Worm (Caenorhabditis elegans) whole organism, mixed stage, embryonic: Measurements from ENCODE around the gene rars-1.

ENCODE experiments used
- M03D4.4 ChIP-seq: sonication (generic microtip); optimal IDR thresholded peaks from 2 replicates; lab custom pipeline; 2017; ENCODE audit warnings: mild to moderate bottlenecking, missing genetic modification characterization, missing compliant biosample characterization
- bed-3 ChIP-seq: fragments of 200-800 bp; sonication (Bioruptor generic); optimal IDR thresholded peaks from 3 replicates; lab custom pipeline; 2018; ENCODE audit warnings: mild to moderate bottlenecking, missing genetic modification characterization, moderate library complexity, missing compliant biosample characterization
- blmp-1 ChIP-seq: fragments of 150-350 bp; optimal IDR thresholded peaks from 2 replicates; lab custom pipeline; 2014; ENCODE audit warnings: missing biosample characterization, missing genetic modification characterization
- ceh-39 ChIP-seq: fragments of 150-350 bp; optimal IDR thresholded peaks from 2 replicates; lab custom pipeline; 2014; ENCODE audit warnings: missing biosample characterization, missing genetic modification characterization
- ceh-43 ChIP-seq: fragments of 200-800 bp; sonication (Bioruptor generic); optimal IDR thresholded peaks from 2 replicates; lab custom pipeline; 2018; ENCODE audit warnings: mild to moderate bottlenecking, missing genetic modification characterization, moderate library complexity, missing compliant biosample characterization
- ceh-83 ChIP-seq: fragments of 200-800 bp; sonication (Bioruptor generic); optimal IDR thresholded peaks from 2 replicates; lab custom pipeline; 2018; ENCODE audit warnings: mild to moderate bottlenecking, missing genetic modification characterization, missing compliant biosample characterization
- ces-1 ChIP-seq: fragments of 150-350 bp; optimal IDR thresholded peaks from 2 replicates; lab custom pipeline; 2014; ENCODE audit warnings: missing biosample characterization, missing genetic modification reagents, missing genetic modification characterization
- drap-1 ChIP-seq: fragments of 200-800 bp; sonication (Bioruptor generic); optimal IDR thresholded peaks from 3 replicates; lab custom pipeline; 2018; ENCODE audit warnings: mild to moderate bottlenecking, missing genetic modification characterization, missing compliant biosample characterization
- elt-1 ChIP-seq: sonication (generic microtip); optimal IDR thresholded peaks from 2 replicates; lab custom pipeline; 2017; ENCODE audit warnings: missing genetic modification characterization, mild to moderate bottlenecking, missing compliant biosample characterization, antibody characterized with exemption, moderate library complexity, borderline replicate concordance; ENCODE audit not compliant: insufficient read depth
- elt-3 ChIP-seq: fragments of 150-350 bp; optimal IDR thresholded peaks from 2 replicates; lab custom pipeline; 2014; ENCODE audit warnings: missing biosample characterization, missing genetic modification characterization
- flh-1 ChIP-seq: fragments of 200-800 bp; sonication (Bioruptor generic); optimal IDR thresholded peaks from 2 replicates; lab custom pipeline; 2018; ENCODE audit warnings: mild to moderate bottlenecking, missing genetic modification characterization, moderate library complexity, missing compliant biosample characterization
- lin-13 ChIP-seq: fragments of 150-350 bp; optimal IDR thresholded peaks from 2 replicates; lab custom pipeline; 2014; ENCODE audit warnings: missing biosample characterization, missing genetic modification characterization
- lin-32 ChIP-seq: fragments of 200-800 bp; sonication (Bioruptor generic); optimal IDR thresholded peaks from 2 replicates; lab custom pipeline; 2018; ENCODE audit warnings: mild to moderate bottlenecking, missing genetic modification characterization, missing compliant biosample characterization
- lsy-2 ChIP-seq: fragments of 150-350 bp; optimal IDR thresholded peaks from 2 replicates; lab custom pipeline; 2014; ENCODE audit warnings: missing biosample characterization, missing genetic modification characterization
- mab-5 ChIP-seq: fragments of 150-350 bp; optimal IDR thresholded peaks from 2 replicates; lab custom pipeline; 2014; ENCODE audit warnings: missing biosample characterization, missing genetic modification characterization
- mep-1 ChIP-seq: fragments of 150-350 bp; optimal IDR thresholded peaks from 2 replicates; lab custom pipeline; 2017; ENCODE audit warnings: missing biosample characterization, missing genetic modification reagents, missing genetic modification characterization, inconsistent platforms
- mls-2 ChIP-seq: sonication (generic microtip); optimal IDR thresholded peaks from 2 replicates; lab custom pipeline; 2016; ENCODE audit warnings: mild to moderate bottlenecking, missing genetic modification characterization, moderate library complexity, missing compliant biosample characterization
- nhr-12 ChIP-seq: fragments of 150-350 bp; optimal IDR thresholded peaks from 2 replicates; lab custom pipeline; 2014; ENCODE audit warnings: missing biosample characterization, missing genetic modification characterization
- nhr-2 ChIP-seq: fragments of 150-350 bp; optimal IDR thresholded peaks from 2 replicates; lab custom pipeline; 2014; ENCODE audit warnings: missing biosample characterization, missing genetic modification characterization
- nhr-237 ChIP-seq: fragments of 150-350 bp; optimal IDR thresholded peaks from 2 replicates; lab custom pipeline; 2014; ENCODE audit warnings: missing biosample characterization, missing genetic modification characterization
- nhr-28 ChIP-seq: fragments of 150-350 bp; optimal IDR thresholded peaks from 2 replicates; lab custom pipeline; 2014; ENCODE audit warnings: missing biosample characterization, missing genetic modification characterization
- nhr-76 ChIP-seq: sonication (generic microtip); optimal IDR thresholded peaks from 2 replicates; lab custom pipeline; 2017; ENCODE audit warnings: missing biosample characterization, missing genetic modification characterization
- pha-4 ChIP-seq: fragments of 150-350 bp; optimal IDR thresholded peaks from 2 replicates; lab custom pipeline; 2018; ENCODE audit warnings: missing biosample characterization, missing genetic modification reagents, missing genetic modification characterization
- sem-2 ChIP-seq: fragments of 200-800 bp; sonication (Bioruptor generic); optimal IDR thresholded peaks from 2 replicates; lab custom pipeline; 2018; ENCODE audit warnings: mild to moderate bottlenecking, missing genetic modification characterization, missing compliant biosample characterization
- snpc-4 ChIP-seq: fragments of 150-350 bp; optimal IDR thresholded peaks from 2 replicates; lab custom pipeline; 2014; ENCODE audit warnings: missing biosample characterization, missing genetic modification characterization
- sptf-1 ChIP-seq: sonication (generic microtip); optimal IDR thresholded peaks from 2 replicates; lab custom pipeline; 2017; ENCODE audit warnings: mild to moderate bottlenecking, missing genetic modification characterization, moderate library complexity, missing compliant biosample characterization
- tbx-8 ChIP-seq: fragments of 200-800 bp; sonication (Bioruptor generic); optimal IDR thresholded peaks from 2 replicates; lab custom pipeline; 2018; ENCODE audit warnings: mild to moderate bottlenecking, missing genetic modification characterization, moderate library complexity, missing compliant biosample characterization
- unc-120 ChIP-seq: sonication (generic microtip); optimal IDR thresholded peaks from 2 replicates; lab custom pipeline; 2017; ENCODE audit warnings: missing genetic modification characterization, missing compliant biosample characterization; ENCODE audit not compliant: poor library complexity, severe bottlenecking
- unc-39 ChIP-seq: fragments of 150-350 bp; optimal IDR thresholded peaks from 2 replicates; lab custom pipeline; 2014; ENCODE audit warnings: missing biosample characterization, missing genetic modification characterization
- unc-62 ChIP-seq: fragments of 150-350 bp; optimal IDR thresholded peaks from 2 replicates; lab custom pipeline; 2014; ENCODE audit warnings: missing biosample characterization, missing genetic modification reagents, missing genetic modification characterization
- zip-8 ChIP-seq: fragments of 150-350 bp; optimal IDR thresholded peaks from 2 replicates; lab custom pipeline; 2014; ENCODE audit warnings: missing biosample characterization, missing genetic modification characterization
- ztf-11 ChIP-seq: fragments of 150-350 bp; optimal IDR thresholded peaks from 2 replicates; lab custom pipeline; 2014; ENCODE audit warnings: missing biosample characterization, missing genetic modification characterization

Gene rars-1

ce11 chrIII:4961281-4961680, 44.3 kb upstream of the rars-1 start:
- no peak for TF ChIP-seq sptf-1 (tag; lab: Kevin White, UChicago)
- no peak for TF ChIP-seq sem-2 (GFP tag; lab: Kevin White, UChicago)
- no peak for TF ChIP-seq elt-3 (tag; lab: Kevin White, UChicago)
- TF ChIP-seq tbx-8 (GFP tag; lab: Kevin White, UChicago) = no peak
- no peak for TF ChIP-seq zip-8 (tag; lab: Kevin White, UChicago)
- no peak for TF ChIP-seq ceh-83
- no peak for TF ChIP-seq ceh-43
- no peak for TF ChIP-seq ceh-39 (tag; lab: Kevin White, UChicago)
- no peak for TF ChIP-seq unc-39
- TF ChIP-seq nhr-28 (tag; lab: Kevin White, UChicago) = no peak
- TF ChIP-seq nhr-12 (tag; lab: Kevin White, UChicago) = no peak

- TF ChIP-seq nhr-2 (tag; lab: Kevin White, UChicago) (no peak), unc-120 (tag; lab: Kevin White, UChicago) (no peak), mab-5 (no peak), nhr-76 (tag; lab: Kevin White, UChicago) (no peak), tbx-8 (GFP tag; lab: Kevin White, UChicago) (no peak), drap-1 (GFP tag; lab: Kevin White, UChicago) (no peak), nhr-237 (tag; lab: Kevin White, UChicago) (no peak), blmp-1 (no peak), M03D4.4 (tag; lab: Kevin White, UChicago) (no peak), mep-1 (no peak), nhr-12 (tag; lab: Kevin White, UChicago) (no peak), lsy-2 (tag; lab: Kevin White, UChicago) (no peak)
These were observed 43.2 kb upstream of the rars-1 start, which contains the start of gene C27F2.4 for ce11 chrIII:4960204-4960603. C27F2.4 (minus strand) TSS chrIII:4960304.

- TF ChIP-seq sptf-1 (tag; lab: Kevin White, UChicago) (no peak), drap-1 (GFP tag; lab: Kevin White, UChicago) (no peak), unc-39 (no peak), tbx-8 (GFP tag; lab: Kevin White, UChicago) (no peak), snpc-4 (no peak), blmp-1 (no peak), flh-1 (no peak), lin-13 (tag; lab: Kevin White, UChicago) (no peak), elt-1 (tag; lab: Kevin White, UChicago) (no peak), ces-1 (GFP tag; lab: Kevin White, UChicago) (no peak), nhr-12 (tag; lab: Kevin White, UChicago) (no peak)
- TF ChIP-seq, all 35 proteins: peak for 0
These were observed 39.6 kb upstream of the rars-1 start, which contains the start of gene C26E6.1 for ce11 chrIII:4956566-4956965. C26E6.1 (plus strand) TSS chrIII:4956866.

ce11 chrIII:4952970-4953369, 36.0 kb upstream of the rars-1 start:
- TF ChIP-seq snpc-4 (no peak), mep-1 (no peak), ceh-43 (no peak)
- TF ChIP-seq, all 35 proteins: peak for 0

- TF ChIP-seq nhr-12 (tag; lab: Kevin White, UChicago) = no peak
- TF ChIP-seq sptf-1 (tag; lab: Kevin White, UChicago) = no peak
- TF ChIP-seq ceh-83 = no peak
- TF ChIP-seq mab-5 = no peak
- TF ChIP-seq lsy-2 (tag; lab: Kevin White, UChicago) = no peak
These were observed 34.8 kb upstream of the rars-1 start, which contains the start of gene flh-2 for ce11 chrIII:4951824-4952223. flh-2 (plus strand) TSS chrIII:4952124.

ce11 chrIII:4951210-4951609, 34.2 kb upstream of the rars-1 start:
- no peak for TF ChIP-seq ztf-11 (tag; lab: Kevin White, UChicago)
- no peak for TF ChIP-seq elt-3 (tag; lab: Kevin White, UChicago)
- TF ChIP-seq mep-1 = no peak
- TF ChIP-seq, all 35 proteins: peak for 0

- TF ChIP-seq lin-32 (GFP tag; lab: Kevin White, UChicago) = no peak
- no peak for TF ChIP-seq ztf-11 (tag; lab: Kevin White, UChicago)
- no peak for TF ChIP-seq elt-3 (tag; lab: Kevin White, UChicago)
- no peak for TF ChIP-seq flh-1
- no peak for TF ChIP-seq nhr-12 (tag; lab: Kevin White, UChicago)
- TF ChIP-seq ceh-83 = no peak
- TF ChIP-seq bed-3 = no peak
- TF ChIP-seq mls-2 (tag; lab: Kevin White, UChicago) = no peak
- no peak for TF ChIP-seq unc-120 (tag; lab: Kevin White, UChicago)
- no peak for TF ChIP-seq pha-4
- no peak for TF ChIP-seq unc-62 (GFP tag; lab: Kevin White, UChicago)
- TF ChIP-seq blmp-1 = no peak
These were observed 33.4 kb upstream of the rars-1 start for ce11 chrIII:4950345-4950744.
